Worm (Caenorhabditis elegans) whole organism, dauer: ENCODE data around the gene CC8.3.

ENCODE experiments used
- unc-62 ChIP-seq: sonication (generic microtip); optimal IDR thresholded peaks from 2 replicates; lab custom pipeline; 2017; ENCODE audit warnings: missing biosample characterization, missing genetic modification reagents, missing genetic modification characterization

Gene CC8.3

DNA sequence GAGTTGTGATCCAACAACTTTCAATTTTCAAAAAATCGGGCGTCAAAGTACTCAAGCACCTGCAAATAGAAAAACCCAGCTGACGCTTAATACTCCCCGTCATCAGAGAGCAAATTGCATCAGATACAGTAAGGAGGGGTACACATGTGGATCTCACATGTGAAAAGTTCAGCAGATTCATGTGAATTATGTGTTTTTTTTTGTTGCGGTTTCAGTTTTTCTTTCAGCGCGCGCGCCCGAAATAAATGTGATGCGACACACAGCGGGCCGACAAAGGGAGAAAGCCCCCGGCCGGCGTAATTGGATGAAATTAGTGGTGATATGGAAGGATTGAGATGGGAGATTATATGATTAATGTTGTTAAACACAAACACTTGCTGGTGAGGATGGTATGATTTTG, 10.1 kb upstream of the CC8.3 start:
- no peak for TF ChIP-seq unc-62 (GFP tag; lab: Kevin White, UChicago)

DNA sequence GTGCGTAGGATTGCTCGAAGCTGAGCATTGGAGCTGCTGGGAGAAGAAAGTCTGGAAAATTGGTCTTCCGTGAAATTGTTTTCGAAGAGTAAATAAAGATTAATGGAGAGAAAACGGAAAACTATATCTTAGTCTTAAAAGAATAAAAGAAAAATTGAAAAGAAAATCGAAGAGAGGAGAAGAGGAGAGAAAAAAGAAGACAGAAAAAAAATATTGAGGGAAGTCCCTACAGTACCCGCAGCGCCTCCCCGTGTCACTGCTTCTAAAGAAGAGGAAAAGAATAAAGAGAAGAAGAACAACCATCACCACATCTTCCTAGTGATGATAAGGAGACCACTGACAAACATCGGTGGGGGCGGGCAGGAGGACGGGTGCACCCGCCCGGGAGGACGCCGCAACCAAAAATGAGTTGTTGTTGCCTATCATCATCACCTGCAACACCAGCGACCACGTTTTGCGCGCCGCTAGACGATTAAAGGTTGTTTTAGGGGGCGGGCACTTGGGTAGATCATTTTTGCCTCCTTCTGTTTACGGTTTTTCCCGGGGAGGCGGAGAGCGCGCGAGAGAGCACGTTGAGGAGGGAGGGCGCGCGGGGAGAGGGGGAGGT, 6.6 kb upstream of the CC8.3 start, which contains the start of gene CC8.2:
Gene CC8.2, minus strand, starts transcription at position 51 of the 607 bp plus-strand sequence.
- no peak for TF ChIP-seq unc-62 (GFP tag; lab: Kevin White, UChicago)

DNA sequence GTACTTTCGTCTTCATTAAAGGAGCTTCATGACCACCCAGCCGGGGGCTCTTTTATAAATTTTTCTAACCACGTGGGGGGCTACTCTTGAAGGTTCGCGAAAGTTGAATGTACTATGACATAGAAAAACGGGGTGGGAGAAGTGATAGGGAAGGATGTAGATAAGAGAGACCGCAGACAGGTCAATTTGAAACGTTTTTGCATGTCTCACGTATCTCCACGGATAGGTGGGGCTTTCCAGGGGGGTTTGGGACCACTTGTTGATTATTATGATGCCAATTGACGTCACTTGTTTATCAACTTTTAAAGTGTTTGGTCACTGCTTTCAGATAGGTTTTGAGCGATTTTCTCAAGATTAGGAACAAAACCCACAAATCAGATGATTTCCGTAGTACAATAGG, 5.5 kb upstream of the CC8.3 start:
- no peak for TF ChIP-seq unc-62 (GFP tag; lab: Kevin White, UChicago)

DNA sequence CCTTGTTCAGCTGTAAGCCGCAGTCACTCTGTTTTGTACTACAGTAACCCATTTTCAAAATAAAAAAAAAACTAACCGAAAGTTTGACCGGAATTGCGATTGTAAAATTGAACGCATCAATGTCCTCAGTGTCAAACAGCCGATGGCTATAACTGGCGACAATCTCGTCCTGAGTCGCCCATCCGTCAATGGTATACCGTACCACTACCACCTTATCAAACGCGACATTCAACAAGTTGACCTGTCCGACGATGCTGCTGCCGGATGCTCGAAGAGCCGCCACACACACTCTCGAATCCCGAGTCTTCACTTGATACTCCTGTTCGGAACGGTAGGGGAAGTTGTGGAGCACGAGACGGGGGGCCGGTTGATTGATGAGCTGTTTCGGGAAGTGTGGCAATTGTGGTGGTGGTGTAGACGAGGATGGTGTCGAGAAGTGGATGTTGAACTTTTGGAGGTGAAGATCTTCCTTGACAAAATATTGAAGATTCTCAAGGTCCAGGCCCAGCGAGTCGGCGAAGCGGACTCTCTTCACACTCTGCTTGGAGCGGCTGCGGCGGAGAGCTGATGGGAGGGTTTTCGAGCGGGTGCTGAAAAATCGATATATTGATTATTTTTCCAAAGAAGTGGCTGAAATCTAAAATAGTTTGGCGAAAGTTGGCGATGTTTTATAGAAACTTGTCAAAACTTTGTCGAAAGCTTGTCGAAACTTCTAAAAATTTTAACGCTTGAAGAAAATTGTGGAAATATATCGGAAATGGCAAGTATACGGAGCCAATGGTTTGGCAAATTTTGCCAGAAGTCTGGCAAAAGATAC, 4.5 kb upstream of the CC8.3 start:
- no peak for TF ChIP-seq unc-62 (GFP tag; lab: Kevin White, UChicago)

DNA sequence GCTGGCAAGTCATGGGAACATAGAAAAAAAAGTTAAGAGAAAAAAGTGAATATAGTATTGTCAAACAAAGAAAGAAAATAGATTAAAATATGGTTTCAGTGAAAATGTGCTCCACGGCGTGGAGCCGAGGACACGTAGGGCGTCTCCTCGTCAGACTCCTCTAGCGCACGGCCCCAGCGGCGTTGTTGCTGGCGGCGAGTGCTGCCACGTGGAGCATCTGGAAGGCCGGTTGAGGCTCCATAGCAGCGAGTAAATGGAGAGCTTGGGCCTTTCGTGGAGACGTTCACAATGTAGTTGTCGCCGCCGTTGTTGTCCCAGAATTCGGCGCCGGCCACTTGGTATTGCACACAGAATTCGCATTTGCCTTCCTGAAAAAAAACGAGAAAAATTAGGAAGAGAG, 3.4 kb upstream of the CC8.3 start:
- TF ChIP-seq unc-62 (GFP tag; lab: Kevin White, UChicago): no peak

DNA sequence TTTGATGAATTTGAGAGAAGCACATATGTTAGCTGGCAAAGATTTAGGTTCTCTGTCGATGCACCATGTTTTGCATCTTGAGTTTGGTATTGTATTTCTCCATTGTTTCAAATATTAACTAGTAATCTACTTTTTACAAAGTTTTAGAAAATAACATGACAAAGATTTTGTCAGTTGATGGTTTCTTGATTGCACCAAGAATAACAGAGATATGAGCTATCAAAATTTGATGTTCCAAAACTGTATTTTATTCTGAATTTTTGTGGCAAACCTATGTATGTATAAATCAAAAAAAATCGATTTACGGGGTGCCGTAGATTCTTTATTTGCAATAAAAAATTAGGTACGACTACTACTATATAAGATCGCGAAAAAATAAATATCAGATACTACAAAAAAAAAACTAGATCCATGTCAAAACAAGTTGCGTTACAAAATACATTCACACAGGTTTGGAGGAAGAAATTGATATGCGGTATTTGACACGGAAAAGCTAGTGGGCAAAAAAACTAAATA, 2.8 kb upstream of the CC8.3 start:
- no peak for TF ChIP-seq unc-62 (GFP tag; lab: Kevin White, UChicago)

DNA sequence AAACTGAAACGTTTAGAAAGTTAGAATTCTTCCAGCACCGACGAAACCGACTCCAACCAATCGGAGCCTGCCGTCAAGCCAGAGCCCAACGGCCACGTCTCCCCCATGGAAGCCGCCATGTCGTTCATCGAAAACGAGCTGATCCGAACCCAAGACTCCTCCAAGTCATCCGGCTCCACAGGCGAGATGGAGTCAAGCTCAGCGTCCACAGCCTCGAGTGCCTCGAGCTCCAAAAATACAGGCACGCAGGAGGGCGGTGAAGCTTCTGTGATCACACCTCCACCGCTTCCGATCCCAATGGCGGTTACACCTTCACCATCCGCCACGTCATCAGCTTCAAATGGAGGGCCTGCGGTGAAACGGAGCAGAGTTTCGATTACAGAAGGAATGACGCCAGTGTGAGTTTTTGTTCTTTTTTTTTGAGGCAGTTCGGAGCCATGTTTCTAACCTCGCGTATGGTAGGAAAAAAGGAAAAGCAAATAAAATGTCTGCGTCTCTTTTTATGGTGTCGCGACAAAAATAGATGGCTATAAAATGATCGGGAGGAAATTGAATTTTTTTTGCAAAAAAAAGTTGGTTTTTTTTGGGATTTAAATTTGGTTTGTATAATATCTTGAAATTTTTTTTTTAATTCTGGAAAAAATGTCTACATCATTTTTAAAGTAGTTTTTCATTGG, 3.7 kb downstream of the CC8.3 start:
- no peak for TF ChIP-seq unc-62 (GFP tag; lab: Kevin White, UChicago)

DNA sequence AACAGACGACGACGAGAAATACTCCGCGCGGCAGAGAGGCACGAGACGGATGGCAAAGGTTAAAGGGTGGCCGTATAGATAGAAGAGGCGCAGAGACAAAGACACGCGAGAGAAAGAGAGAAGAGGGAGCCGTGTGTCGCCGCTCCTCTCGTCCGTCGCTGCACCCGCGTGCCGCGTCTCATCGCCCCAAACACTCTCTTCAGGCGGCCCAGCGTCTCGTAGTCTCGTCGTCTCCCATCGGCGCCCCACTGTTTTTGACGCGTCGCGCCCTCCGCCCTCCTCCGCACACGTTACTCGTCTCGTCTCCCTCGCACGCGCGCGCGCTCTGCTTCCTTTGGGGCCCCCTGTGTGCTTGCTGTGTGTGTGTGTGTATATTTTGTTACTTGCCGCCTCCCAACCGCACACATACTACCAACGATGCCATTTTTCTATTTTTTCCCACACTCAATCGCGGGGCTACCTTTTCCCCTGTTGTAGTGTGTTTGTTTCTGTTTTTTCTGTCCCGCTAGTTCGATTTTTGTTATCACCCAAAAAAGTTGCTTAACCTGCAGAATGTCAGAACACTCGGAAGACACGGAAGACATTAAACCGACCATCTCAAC, 5.5 kb downstream of the CC8.3 start, which contains the start of gene madf-9:
Gene madf-9, plus strand, starts transcription at position 552 of the 602 bp plus-strand sequence.
- no peak for TF ChIP-seq unc-62 (GFP tag; lab: Kevin White, UChicago)

DNA sequence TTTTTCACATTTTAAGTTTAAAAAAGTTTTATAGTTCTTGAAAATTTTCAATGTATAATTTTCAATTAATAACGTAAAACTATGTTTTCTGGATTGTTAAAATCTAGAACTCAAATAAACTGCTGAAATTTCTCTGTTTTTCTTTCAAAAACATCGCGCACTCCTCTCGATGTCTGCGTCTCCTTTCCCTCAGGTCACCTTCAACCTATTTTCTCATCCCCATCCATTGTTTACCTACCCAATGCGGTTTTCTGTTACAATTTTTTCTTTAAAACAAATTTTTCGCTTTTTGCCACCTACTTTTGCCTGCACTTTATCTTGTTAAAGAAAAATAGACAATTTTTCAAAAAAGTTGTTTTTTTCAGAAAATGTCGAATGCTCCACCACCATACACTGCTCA, 8.8 kb downstream of the CC8.3 start, which contains the start of gene ZC416.2:
Gene ZC416.2, plus strand, starts transcription at position 366 of the 400 bp plus-strand sequence.
- no peak for TF ChIP-seq unc-62 (GFP tag; lab: Kevin White, UChicago)

DNA sequence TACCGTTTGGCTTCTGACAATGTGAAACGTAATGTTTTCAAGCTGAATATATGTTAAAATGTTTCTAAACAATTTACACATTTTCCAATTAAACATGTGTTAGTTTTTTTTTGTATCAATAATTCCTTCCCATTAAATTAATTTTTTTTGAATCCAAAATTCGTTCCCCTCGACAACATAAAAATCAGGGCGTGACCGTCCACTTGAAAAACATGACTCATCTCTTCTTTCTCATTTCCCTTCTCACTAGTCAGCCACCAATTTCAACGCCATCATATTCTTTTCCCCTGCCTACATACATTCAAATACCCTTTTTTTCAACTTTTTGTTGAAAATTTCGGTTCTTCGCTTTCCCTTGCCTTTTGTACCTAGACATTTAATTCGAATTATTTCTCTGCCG, 9.6 kb downstream of the CC8.3 start:
- TF ChIP-seq unc-62 (GFP tag; lab: Kevin White, UChicago): no peak

DNA sequence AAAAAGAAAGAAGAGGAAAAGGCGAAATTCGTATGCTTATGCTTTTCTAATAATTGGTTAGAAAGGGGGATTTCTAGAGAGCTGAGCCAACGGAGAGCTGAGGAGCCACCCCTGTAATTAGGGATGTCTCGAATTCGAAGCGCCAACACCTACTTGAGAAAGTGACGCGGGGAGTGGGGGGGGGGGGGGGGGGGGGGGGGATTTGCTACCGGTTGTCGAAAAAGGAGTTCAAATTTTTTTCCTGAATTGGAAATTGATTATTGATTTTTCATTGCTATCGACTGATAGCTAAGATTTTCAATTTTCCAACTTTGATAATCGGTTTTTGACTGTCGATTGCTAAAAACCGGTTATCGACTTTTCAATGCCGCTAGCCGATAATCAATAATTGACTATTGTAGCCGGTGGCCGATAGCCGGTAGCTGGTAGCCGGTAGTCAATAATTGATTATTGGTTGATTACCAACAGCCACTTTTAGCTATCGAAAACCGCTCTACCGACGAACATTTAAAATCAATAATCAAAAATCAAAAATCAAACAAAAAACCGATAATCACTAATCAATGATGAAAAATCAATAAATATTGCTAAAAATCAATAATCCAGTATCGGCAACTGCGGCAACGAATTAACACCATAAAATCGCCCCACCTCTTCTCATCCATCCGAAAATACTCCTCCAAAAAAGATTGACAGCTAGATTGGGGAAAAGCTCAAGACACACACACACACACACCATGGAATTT, 13.0 kb downstream of the CC8.3 start:
- no peak for TF ChIP-seq unc-62 (GFP tag; lab: Kevin White, UChicago)

DNA sequence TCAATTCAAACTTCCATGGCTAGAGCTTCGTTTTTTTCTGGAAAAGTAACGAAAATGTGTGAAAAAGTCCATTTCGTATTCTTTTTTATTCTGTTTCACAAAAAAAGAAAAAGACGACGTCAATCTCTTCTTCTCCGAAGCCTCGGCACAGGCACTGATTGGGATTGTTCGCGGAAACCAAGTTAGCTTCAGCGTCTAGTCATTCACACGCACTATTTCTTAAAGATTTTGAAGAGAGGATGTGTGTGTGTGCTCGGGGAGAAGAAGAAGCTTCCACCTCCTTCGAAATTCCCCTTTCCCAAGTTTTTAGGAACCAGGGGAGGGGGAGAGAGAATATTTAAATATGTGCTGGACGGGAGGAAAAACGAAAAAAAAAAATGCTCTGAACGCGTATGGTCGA, 15.6 kb downstream of the CC8.3 start:
- TF ChIP-seq unc-62 (GFP tag; lab: Kevin White, UChicago): no peak

DNA sequence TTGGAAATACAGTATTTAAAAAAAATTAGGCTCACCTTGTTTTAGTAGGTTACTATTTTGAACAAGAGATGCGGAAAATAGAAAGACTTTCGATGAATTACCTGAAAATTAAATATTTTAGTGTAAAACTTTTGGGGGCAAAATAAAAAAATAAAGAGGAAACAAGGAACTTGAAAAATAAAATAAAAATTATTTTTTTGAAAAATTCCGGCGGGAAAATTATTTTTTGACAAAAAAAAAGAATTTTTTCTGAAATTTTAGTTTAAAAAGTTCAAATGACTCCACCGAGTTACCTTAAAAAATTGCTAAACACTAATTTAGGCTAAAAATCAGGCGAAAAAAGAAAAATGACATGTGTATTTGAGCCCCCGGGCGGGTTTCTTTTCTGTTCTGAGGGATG, 17.5 kb downstream of the CC8.3 start, which contains the start of the genes cha-1 and unc-17:
Gene cha-1, minus strand, starts transcription at position 101 of the 400 bp plus-strand sequence.
Gene unc-17, minus strand, starts transcription at position 103 of the 400 bp plus-strand sequence.
- no peak for TF ChIP-seq unc-62 (GFP tag; lab: Kevin White, UChicago)

DNA sequence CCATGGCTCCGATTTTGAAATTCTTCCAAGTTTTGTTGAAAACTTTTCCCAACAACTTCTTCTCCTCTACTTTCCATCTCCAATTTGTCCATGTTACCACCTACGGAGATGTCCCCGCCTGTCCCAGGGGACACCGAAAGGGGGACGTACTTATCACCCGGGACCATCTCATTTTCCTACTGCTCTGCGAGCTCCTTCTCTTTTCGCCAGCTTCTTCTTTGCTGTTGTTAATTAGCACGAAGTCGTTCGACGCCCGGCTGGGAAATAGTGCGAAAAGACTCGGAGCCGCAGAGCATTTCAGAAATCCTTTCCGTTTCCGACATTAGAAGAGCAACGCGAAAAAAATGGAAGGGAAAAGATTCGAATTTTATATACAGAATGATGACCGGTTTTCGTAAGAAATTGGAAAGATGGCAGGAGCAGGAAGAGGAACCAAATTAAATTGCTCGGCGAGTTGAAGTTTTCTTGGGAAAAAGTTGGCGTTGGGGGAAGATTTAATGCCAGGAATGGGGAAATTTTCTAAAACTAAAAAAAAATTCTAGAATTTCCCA, 20.2 kb downstream of the CC8.3 start:
- TF ChIP-seq unc-62 (GFP tag; lab: Kevin White, UChicago): no peak
